Worm (Caenorhabditis elegans) whole organism, L1 larva: ENCODE results near the gene srh-231.
A peak's percentile ranks its signal among the peaks of the same experiment; 100 is the strongest.

Experiments used
- C34B4.2 ChIP-seq: sonication (generic microtip); optimal IDR thresholded peaks from 2 replicates; lab custom pipeline; 2017; ENCODE audit warnings: mild to moderate bottlenecking, missing genetic modification characterization, missing compliant biosample characterization
- Y116A8C.19 ChIP-seq: sonication (generic microtip); optimal IDR thresholded peaks from 2 replicates; lab custom pipeline; 2016; ENCODE audit warnings: missing compliant biosample characterization, missing genetic modification characterization, borderline replicate concordance
- ceh-63 ChIP-seq: fragments of 200-800 bp; sonication (Bioruptor generic); optimal IDR thresholded peaks from 2 replicates; lab custom pipeline; 2018; ENCODE audit warnings: mild to moderate bottlenecking, missing genetic modification characterization, missing compliant biosample characterization
- ceh-8 ChIP-seq: fragments of 200-800 bp; sonication (Bioruptor generic); optimal IDR thresholded peaks from 2 replicates; lab custom pipeline; 2018; ENCODE audit warnings: mild to moderate bottlenecking, missing genetic modification characterization, moderate library complexity, missing compliant biosample characterization
- ceh-82 ChIP-seq, 3 experiments: fragments of 150-350 bp in 1 of 3; sonication (generic microtip) in 2 of 3; optimal IDR thresholded peaks; 2 replicates each; lab custom pipeline; 2014 to 2017; ENCODE audit warnings: missing biosample characterization in 3 of 3, missing genetic modification characterization in 3 of 3
- ceh-88 ChIP-seq: fragments of 200-800 bp; sonication (Bioruptor generic); IDR thresholded peaks from 2 replicates; pipeline ENCODE4 v1.3.6; 2022; ENCODE audit warnings: missing genetic modification characterization, missing compliant biosample characterization
- ceh-90 ChIP-seq: sonication (generic microtip); optimal IDR thresholded peaks from 2 replicates; lab custom pipeline; 2016; ENCODE audit warnings: missing genetic modification characterization, missing compliant biosample characterization
- ces-1 ChIP-seq: fragments of 150-350 bp; optimal IDR thresholded peaks from 2 replicates; lab custom pipeline; 2014; ENCODE audit warnings: missing biosample characterization, missing genetic modification reagents, missing genetic modification characterization
- efl-1 ChIP-seq, 4 experiments: fragments of 150-350 bp; optimal IDR thresholded peaks in 3 of 4; peaks in 1 of 4; 1 replicate in 1 of 4; 2 replicates in 3 of 4; lab custom pipeline; 2014; ENCODE audit warnings: missing biosample characterization in 2 of 4, missing genetic modification characterization in 2 of 4, missing genetic modification reagents in 2 of 4
- efl-3 ChIP-seq: fragments of 200-800 bp; sonication (Bioruptor generic); optimal IDR thresholded peaks from 2 replicates; lab custom pipeline; 2018; ENCODE audit warnings: mild to moderate bottlenecking, missing genetic modification characterization, missing compliant biosample characterization
- elt-3 ChIP-seq, 6 experiments: fragments of 150-350 bp in 1 of 6; sonication (generic microtip); optimal IDR thresholded peaks; 2 replicates each; lab custom pipeline; 2017 to 2018; ENCODE audit warnings: missing biosample characterization in 6 of 6, missing genetic modification characterization in 6 of 6, inconsistent platforms in 1 of 6
- fkh-10 ChIP-seq: sonication (generic microtip); optimal IDR thresholded peaks from 2 replicates; lab custom pipeline; 2017; ENCODE audit warnings: missing biosample characterization, missing genetic modification reagents, missing genetic modification characterization
- fkh-8 ChIP-seq: sonication (generic microtip); optimal IDR thresholded peaks from 2 replicates; lab custom pipeline; 2016; ENCODE audit warnings: mild to moderate bottlenecking, missing genetic modification characterization, missing compliant biosample characterization
- fos-1 ChIP-seq: fragments of 150-350 bp; optimal IDR thresholded peaks from 2 replicates; lab custom pipeline; 2014; ENCODE audit warnings: missing biosample characterization, missing genetic modification characterization
- irx-1 ChIP-seq: sonication (generic microtip); optimal IDR thresholded peaks from 2 replicates; lab custom pipeline; 2016; ENCODE audit warnings: missing genetic modification characterization, missing compliant biosample characterization
- jun-1 ChIP-seq: fragments of 150-350 bp; optimal IDR thresholded peaks from 2 replicates; lab custom pipeline; 2014; ENCODE audit warnings: missing biosample characterization, missing genetic modification reagents, missing genetic modification characterization
- lin-15B ChIP-seq: fragments of 150-350 bp; sonication (generic microtip); optimal IDR thresholded peaks from 3 replicates; lab custom pipeline; 2014; ENCODE audit warnings: missing biosample characterization, missing genetic modification characterization
- lin-39 ChIP-seq: fragments of 150-350 bp; optimal IDR thresholded peaks from 2 replicates; lab custom pipeline; 2014; ENCODE audit warnings: missing biosample characterization, missing genetic modification reagents, missing genetic modification characterization
- mab-9 ChIP-seq: fragments of 200-800 bp; sonication (Bioruptor generic); IDR thresholded peaks from 2 replicates; pipeline ENCODE4 v1.3.6; 2022; ENCODE audit warnings: missing genetic modification reagents, missing genetic modification characterization, missing compliant biosample characterization
- mep-1 ChIP-seq: fragments of 150-350 bp; optimal IDR thresholded peaks from 2 replicates; lab custom pipeline; 2014; ENCODE audit warnings: missing biosample characterization, missing genetic modification characterization
- nhr-11 ChIP-seq: fragments of 150-350 bp; optimal IDR thresholded peaks from 2 replicates; lab custom pipeline; 2014; ENCODE audit warnings: missing biosample characterization, missing genetic modification characterization
- nhr-12 ChIP-seq: sonication (generic microtip); optimal IDR thresholded peaks from 2 replicates; lab custom pipeline; 2017; ENCODE audit warnings: missing biosample characterization, missing genetic modification characterization
- nhr-20 ChIP-seq: sonication (generic microtip); optimal IDR thresholded peaks from 2 replicates; lab custom pipeline; 2016; ENCODE audit warnings: mild to moderate bottlenecking, missing genetic modification characterization, missing compliant biosample characterization
- nhr-237 ChIP-seq: fragments of 150-350 bp; optimal IDR thresholded peaks from 2 replicates; lab custom pipeline; 2014; ENCODE audit warnings: missing biosample characterization, missing genetic modification characterization
- nhr-76 ChIP-seq: sonication (generic microtip); optimal IDR thresholded peaks from 2 replicates; lab custom pipeline; 2017; ENCODE audit warnings: missing biosample characterization, missing genetic modification characterization
- nhr-85 ChIP-seq: sonication (generic microtip); peaks from one replicate; lab custom pipeline; 2016; ENCODE audit warnings: missing genetic modification characterization, inconsistent platforms, missing compliant biosample characterization
- pag-3 ChIP-seq: sonication (generic microtip); optimal IDR thresholded peaks from 2 replicates; lab custom pipeline; 2017; ENCODE audit warnings: missing genetic modification characterization, mild to moderate bottlenecking, missing compliant biosample characterization, antibody characterized with exemption, borderline replicate concordance; ENCODE audit not compliant: insufficient read depth
- pax-3 ChIP-seq: fragments of 200-800 bp; sonication (Bioruptor generic); optimal IDR thresholded peaks from 2 replicates; lab custom pipeline; 2018; ENCODE audit warnings: mild to moderate bottlenecking, missing genetic modification characterization, moderate library complexity, missing compliant biosample characterization
- pqm-1 ChIP-seq: sonication (generic microtip); optimal IDR thresholded peaks from 3 replicates; lab custom pipeline; 2017; ENCODE audit warnings: missing biosample characterization, missing genetic modification characterization
- snpc-4 ChIP-seq: fragments of 150-350 bp; optimal IDR thresholded peaks from 2 replicates; lab custom pipeline; 2014; ENCODE audit warnings: missing biosample characterization, missing genetic modification characterization
- sox-4 ChIP-seq: sonication (generic microtip); optimal IDR thresholded peaks from 2 replicates; lab custom pipeline; 2016; ENCODE audit warnings: missing genetic modification characterization, missing compliant biosample characterization
- sptf-1 ChIP-seq: fragments of 150-350 bp; optimal IDR thresholded peaks from 2 replicates; lab custom pipeline; 2014; ENCODE audit warnings: missing biosample characterization, missing genetic modification characterization
- sup-37 ChIP-seq: fragments of 200-800 bp; sonication (Bioruptor generic); optimal IDR thresholded peaks from 2 replicates; lab custom pipeline; 2018; ENCODE audit warnings: mild to moderate bottlenecking, missing genetic modification characterization, missing compliant biosample characterization
- tbx-2 ChIP-seq: sonication (generic microtip); optimal IDR thresholded peaks from 2 replicates; lab custom pipeline; 2016; ENCODE audit warnings: missing genetic modification characterization, missing compliant biosample characterization
- unc-130 ChIP-seq: fragments of 150-350 bp; optimal IDR thresholded peaks from 2 replicates; lab custom pipeline; 2017; ENCODE audit warnings: missing biosample characterization, missing genetic modification characterization, inconsistent platforms
- unc-30 ChIP-seq: sonication (generic microtip); optimal IDR thresholded peaks from 2 replicates; lab custom pipeline; 2017; ENCODE audit warnings: missing biosample characterization, missing genetic modification characterization
- unc-86 ChIP-seq: sonication (generic microtip); optimal IDR thresholded peaks from 2 replicates; lab custom pipeline; 2016; ENCODE audit warnings: missing genetic modification characterization, missing compliant biosample characterization
- unc-98 ChIP-seq: fragments of 200-800 bp; sonication (Bioruptor generic); IDR thresholded peaks from 2 replicates; pipeline ENCODE4 v1.3.6; 2022; ENCODE audit warnings: missing genetic modification characterization, missing compliant biosample characterization
- xbp-1 ChIP-seq: sonication (generic microtip); optimal IDR thresholded peaks from 2 replicates; lab custom pipeline; 2016; ENCODE audit warnings: missing genetic modification characterization, missing compliant biosample characterization
- ztf-11 ChIP-seq, 2 experiments: sonication (generic microtip); optimal IDR thresholded peaks; 2 replicates each; lab custom pipeline; 2016 to 2017; ENCODE audit warnings: missing genetic modification characterization in 2 of 2, missing biosample characterization in 1 of 2, missing compliant biosample characterization in 1 of 2
- ztf-4 ChIP-seq: fragments of 150-350 bp; optimal IDR thresholded peaks from 2 replicates; lab custom pipeline; 2014; ENCODE audit warnings: missing biosample characterization, missing genetic modification characterization

Gene srh-231

DNA sequence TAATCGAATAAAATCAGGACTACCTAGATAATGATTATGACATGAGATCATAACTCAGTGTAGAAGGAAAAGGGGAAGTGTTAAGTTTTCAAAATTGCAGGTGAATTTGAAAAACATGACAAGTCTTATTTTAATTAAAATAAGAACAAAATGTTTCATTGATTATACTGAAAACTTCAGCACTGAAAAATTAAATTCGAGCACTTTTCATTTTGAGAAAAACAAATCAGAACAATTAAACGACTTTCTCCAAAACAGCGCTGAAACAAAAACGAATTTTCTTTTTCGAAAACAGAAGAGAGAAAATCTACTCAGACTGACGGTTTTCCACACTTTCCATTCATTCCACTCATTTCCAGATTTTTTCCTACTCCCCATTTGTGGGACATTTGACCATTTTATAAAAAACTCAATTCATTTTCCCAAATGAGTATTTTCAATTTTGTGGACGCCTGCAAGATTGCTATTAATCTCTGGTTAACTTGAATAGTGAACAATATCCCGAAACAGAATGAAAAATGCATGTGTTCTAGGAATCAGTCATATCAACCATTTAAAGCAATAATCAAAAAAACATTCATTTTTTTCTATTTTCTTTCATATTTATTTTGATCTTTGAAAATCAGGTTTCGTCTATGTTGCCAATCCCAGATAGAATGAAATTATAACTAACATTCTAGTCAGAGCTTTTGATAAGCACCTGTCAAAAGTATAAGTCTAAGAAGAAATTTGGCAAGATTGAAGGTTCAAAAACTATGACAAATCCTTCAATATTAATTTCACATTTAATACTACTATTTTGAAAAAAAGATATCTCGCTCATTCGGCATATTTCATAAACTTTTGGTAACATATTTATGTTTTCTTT is at the start of gene srh-231, which contains the start of gene srh-275:
srh-231 (minus strand) TSS at position 51 of the 868 bp plus-strand sequence.
srh-275 (plus strand) TSS at position 818 of the 868 bp plus-strand sequence.
- TF ChIP-seq sox-4 (tag; lab: Kevin White, UChicago) (no peak), nhr-11 (no peak), pax-3 (tag; lab: Kevin White, UChicago) (no peak), nhr-20 (tag; lab: Kevin White, UChicago) (no peak), pqm-1 (tag; lab: Kevin White, UChicago) (no peak), nhr-85 (no peak), ztf-11 (tag; optimal IDR thresholded peaks at IDR 0.05; lab: Kevin White, UChicago) (no peak), ceh-82 (tag; optimal IDR thresholded peaks at IDR 0.05; lab: Kevin White, UChicago) (no peak), nhr-12 (tag; lab: Kevin White, UChicago) (no peak), fos-1 (tag; lab: Kevin White, UChicago) (no peak), lin-15B (tag; lab: Kevin White, UChicago) (no peak), irx-1 (tag; lab: Kevin White, UChicago) (no peak), fkh-10 (GFP tag; lab: Kevin White, UChicago) (no peak), snpc-4 (no peak), fkh-8 (no peak), Y116A8C.19 (tag; lab: Kevin White, UChicago) (no peak), C34B4.2 (no peak), unc-98 (GFP tag; lab: Robert Waterston, UW) (no peak)

DNA sequence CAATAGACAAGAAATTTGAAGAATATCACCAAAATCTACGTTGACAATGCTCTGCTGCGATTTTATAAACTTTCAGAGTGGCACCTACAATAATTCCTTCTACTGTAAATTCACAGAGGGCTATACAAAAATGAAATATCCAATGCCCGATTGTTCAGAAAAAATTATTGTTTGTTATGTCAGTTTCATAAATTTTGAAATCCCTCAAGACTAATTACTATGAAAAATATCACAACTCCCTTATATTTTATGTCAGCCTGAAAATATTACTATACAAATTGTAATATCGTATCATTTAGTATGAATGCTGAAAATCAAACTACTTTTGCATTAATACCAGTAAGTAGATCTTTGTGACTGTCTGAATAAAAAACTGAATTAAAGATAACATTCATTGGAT is 48.6 kb upstream of the srh-231 start, which contains the start of gene srx-60:
srx-60 (plus strand) TSS at position 301 of the 400 bp plus-strand sequence.
- TF ChIP-seq pqm-1 (tag; lab: Kevin White, UChicago) (no peak), ceh-8 (GFP tag; lab: Kevin White, UChicago) (no peak), unc-30 (no peak), xbp-1 (no peak), elt-3 (tag; optimal IDR thresholded peaks at IDR 0.05; lab: Kevin White, UChicago) (no peak), C34B4.2 (no peak), nhr-76 (tag; lab: Kevin White, UChicago) (no peak), mab-9 (GFP tag; lab: Robert Waterston, UW) (no peak), ces-1 (GFP tag; lab: Kevin White, UChicago) (no peak), sup-37 (no peak), unc-86 (tag; lab: Kevin White, UChicago) (no peak), unc-130 (tag; lab: Kevin White, UChicago) (no peak), fkh-10 (GFP tag; lab: Kevin White, UChicago) (no peak), efl-1 (optimal IDR thresholded peaks at IDR 0.05; lab: Kevin White, UChicago) (no peak), efl-1 (GFP tag; optimal IDR thresholded peaks at IDR 0.05 in 1 of 2; lab: Kevin White, UChicago) (no peak), lin-39 (tag; lab: Kevin White, UChicago) (no peak), lin-15B (tag; lab: Kevin White, UChicago) (no peak), snpc-4 (no peak), Y116A8C.19 (tag; lab: Kevin White, UChicago) (no peak)

DNA sequence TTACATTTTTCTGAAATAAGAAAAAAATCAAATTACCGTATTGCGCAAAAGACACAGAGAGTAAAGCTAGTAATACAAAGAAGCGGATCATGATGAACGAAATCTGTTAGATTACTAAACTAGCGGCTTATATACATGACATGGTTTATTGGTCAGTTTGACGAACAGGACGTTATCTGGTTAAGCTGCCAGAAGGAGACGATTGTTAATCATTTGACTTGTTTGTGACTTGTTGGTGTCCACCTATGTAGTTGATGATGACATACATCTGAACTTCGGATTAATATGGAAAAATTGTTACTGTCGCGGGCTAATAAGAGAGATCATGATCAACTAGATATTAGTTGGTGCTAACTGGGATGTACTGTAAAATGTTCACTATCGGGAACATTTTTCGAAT is 48.1 kb upstream of the srh-231 start, which contains the start of gene cnc-9:
cnc-9 (minus strand) TSS at position 101 of the 400 bp plus-strand sequence.
- TF ChIP-seq jun-1 (tag; lab: Kevin White, UChicago) (no peak), ceh-88 (GFP tag; lab: Robert Waterston, UW) (no peak), nhr-76 (tag; lab: Kevin White, UChicago) (no peak), efl-1 (optimal IDR thresholded peaks at IDR 0.05; lab: Kevin White, UChicago) (no peak), efl-1 (GFP tag; optimal IDR thresholded peaks at IDR 0.05 in 1 of 2; lab: Kevin White, UChicago) (peak in 1 of 2 experiments; percentile 4), mab-9 (GFP tag; lab: Robert Waterston, UW) (no peak)

DNA sequence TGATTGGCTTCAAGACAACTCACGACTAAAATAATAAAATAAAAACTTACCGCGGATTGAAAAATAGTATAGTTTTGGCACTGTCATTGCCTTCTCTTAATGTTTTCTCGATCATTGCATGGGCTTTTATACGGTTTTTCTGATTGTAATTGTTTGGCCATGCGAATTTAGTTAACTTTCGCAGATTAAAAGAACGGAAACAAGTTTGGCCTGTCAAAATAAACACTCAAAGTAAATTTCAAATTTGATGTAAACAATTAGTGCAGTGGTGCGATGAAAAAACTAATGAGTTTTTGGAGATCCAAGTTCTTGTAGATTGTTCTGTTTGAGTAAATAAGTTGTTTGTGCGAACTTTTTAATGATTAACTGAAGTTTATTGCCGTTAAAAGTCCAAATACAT is 47.2 kb upstream of the srh-231 start, which contains the start of gene gst-41:
gst-41 (minus strand) TSS at position 101 of the 400 bp plus-strand sequence.
- no peak for TF ChIP-seq sptf-1
- no peak for TF ChIP-seq fkh-10 (GFP tag; lab: Kevin White, UChicago)
- no peak for TF ChIP-seq tbx-2 (tag; lab: Kevin White, UChicago)
- no peak for TF ChIP-seq ztf-4 (tag; lab: Kevin White, UChicago)
- no peak for TF ChIP-seq pag-3 (tag; lab: Kevin White, UChicago)
- no peak for TF ChIP-seq sup-37
- no peak for TF ChIP-seq ceh-90 (tag; lab: Kevin White, UChicago)
- TF ChIP-seq elt-3 (tag; optimal IDR thresholded peaks at IDR 0.05; lab: Kevin White, UChicago): no peak
- TF ChIP-seq nhr-237: no peak
- TF ChIP-seq efl-3 (GFP tag; lab: Kevin White, UChicago): no peak
- TF ChIP-seq lin-39 (tag; lab: Kevin White, UChicago): no peak
- no peak for TF ChIP-seq mep-1
- no peak for TF ChIP-seq ceh-63
